Fruit fly (Drosophila melanogaster) whole organism, embryonic: ENCODE measurements around the gene 5-HT7.
A peak's percentile ranks its signal among the peaks of the same experiment; 100 is the strongest.

Source experiments
- Bgb ChIP-seq: fragments of 200-800 bp; sonication (Bioruptor generic); IDR thresholded peaks from 2 replicates; pipeline ENCODE4 v1.3.6; 2022; ENCODE audit warnings: missing biosample characterization, missing genetic modification characterization; ENCODE audit not compliant: partially characterized antibody
- CG10267 ChIP-seq: fragments of 200-800 bp; sonication (Bioruptor generic); optimal IDR thresholded peaks from 2 replicates; lab custom pipeline; 2018; ENCODE audit warnings: missing biosample characterization, mild to moderate bottlenecking, missing genetic modification characterization, moderate library complexity
- CG10321 ChIP-seq: fragments of 200-800 bp; sonication (Bioruptor generic); IDR thresholded peaks from 2 replicates; pipeline ENCODE4 v1.3.6; 2022; ENCODE audit warnings: missing biosample characterization, missing genetic modification characterization
- CG11085 ChIP-seq: fragments of 200-800 bp; sonication (Bioruptor generic); IDR thresholded peaks from 2 replicates; pipeline ENCODE4 v1.3.6; 2022; ENCODE audit warnings: missing biosample characterization, missing genetic modification characterization
- CG11504 ChIP-seq: fragments of 200-800 bp; sonication (Bioruptor generic); optimal IDR thresholded peaks from 3 replicates; lab custom pipeline; 2019; ENCODE audit warnings: missing biosample characterization, mild to moderate bottlenecking, missing genetic modification characterization, moderate library complexity
- CG12769 ChIP-seq: fragments of 200-800 bp; sonication (Bioruptor generic); optimal IDR thresholded peaks from 2 replicates; lab custom pipeline; 2019; ENCODE audit warnings: missing biosample characterization, mild to moderate bottlenecking, missing genetic modification characterization, moderate library complexity
- CG15696 ChIP-seq: fragments of 200-800 bp; sonication (Bioruptor generic); optimal IDR thresholded peaks from 2 replicates; lab custom pipeline; 2019; ENCODE audit warnings: missing biosample characterization, mild to moderate bottlenecking, missing genetic modification characterization, moderate library complexity
- CG16813 ChIP-seq: fragments of 200-800 bp; sonication (Bioruptor generic); IDR thresholded peaks from 3 replicates; pipeline ENCODE4 v1.3.6; 2022; ENCODE audit warnings: missing biosample characterization, missing genetic modification characterization; ENCODE audit not compliant: partially characterized antibody
- CG17359 ChIP-seq: fragments of 200-800 bp; sonication (Bioruptor generic); optimal IDR thresholded peaks from 3 replicates; lab custom pipeline; 2018; ENCODE audit warnings: missing biosample characterization, mild to moderate bottlenecking, missing genetic modification characterization, moderate library complexity
- CG1832 ChIP-seq: fragments of 200-800 bp; sonication (Bioruptor generic); optimal IDR thresholded peaks from 2 replicates; lab custom pipeline; 2017; ENCODE audit warnings: missing biosample characterization, mild to moderate bottlenecking, missing genetic modification characterization, inconsistent platforms
- CG33213 ChIP-seq: fragments of 200-800 bp; sonication (Bioruptor generic); optimal IDR thresholded peaks from 3 replicates; lab custom pipeline; 2016; ENCODE audit warnings: missing biosample characterization, missing genetic modification characterization
- CG34422 ChIP-seq: fragments of 200-800 bp; sonication (Bioruptor generic); IDR thresholded peaks from 3 replicates; pipeline ENCODE4 v1.3.6; 2022; ENCODE audit warnings: missing biosample characterization, missing genetic modification characterization
- CG7271 ChIP-seq: fragments of 200-800 bp; sonication (Bioruptor generic); optimal IDR thresholded peaks from 2 replicates; lab custom pipeline; 2018; ENCODE audit warnings: missing biosample characterization, mild to moderate bottlenecking, missing genetic modification characterization, moderate library complexity
- Ets65A ChIP-seq: fragments of 200-800 bp; sonication (Bioruptor generic); peaks from one replicate; lab custom pipeline; 2016; ENCODE audit warnings: missing biosample characterization, missing genetic modification characterization
- Hmr ChIP-seq: fragments of 200-800 bp; sonication (Bioruptor generic); optimal IDR thresholded peaks from 3 replicates; lab custom pipeline; 2017; ENCODE audit warnings: mild to moderate bottlenecking, missing biosample characterization, missing genetic modification reagents, missing genetic modification characterization
- Max ChIP-seq: fragments of 200-800 bp; sonication (Bioruptor generic); optimal IDR thresholded peaks from 2 replicates; lab custom pipeline; 2016; ENCODE audit warnings: missing biosample characterization, mild to moderate bottlenecking, missing genetic modification characterization
- Med ChIP-seq: fragments of 200-800 bp; sonication (Bioruptor generic); peaks from one replicate; lab custom pipeline; 2016; ENCODE audit warnings: missing biosample characterization, missing genetic modification characterization, mild to moderate bottlenecking, inconsistent platforms, moderate library complexity
- Nf-YC ChIP-seq: fragments of 200-800 bp; optimal IDR thresholded peaks from 3 replicates; lab custom pipeline; 2019; ENCODE audit warnings: missing biosample characterization, mild to moderate bottlenecking, missing genetic modification characterization, moderate library complexity
- PHDP ChIP-seq: fragments of 200-800 bp; sonication (Bioruptor generic); optimal IDR thresholded peaks from 3 replicates; lab custom pipeline; 2018; ENCODE audit warnings: missing biosample characterization, mild to moderate bottlenecking, missing genetic modification characterization, moderate library complexity
- Pdp1 ChIP-seq, 2 experiments: fragments of 200-800 bp; sonication (Bioruptor generic); optimal IDR thresholded peaks; 3 replicates each; lab custom pipeline; 2016; ENCODE audit warnings: missing biosample characterization in 2 of 2, missing genetic modification characterization in 2 of 2, mild to moderate bottlenecking in 1 of 2, moderate library complexity in 1 of 2
- Ptx1 ChIP-seq: fragments of 200-800 bp; sonication (Bioruptor generic); IDR thresholded peaks from 2 replicates; pipeline ENCODE4 v1.3.6; 2022; ENCODE audit warnings: missing biosample characterization, missing genetic modification characterization
- Rx ChIP-seq: fragments of 200-800 bp; sonication (Bioruptor generic); IDR thresholded peaks from 2 replicates; pipeline ENCODE4 v1.3.6; 2022; ENCODE audit warnings: missing biosample characterization, missing genetic modification characterization
- Xbp1 ChIP-seq: fragments of 200-800 bp; sonication (Bioruptor generic); optimal IDR thresholded peaks from 3 replicates; lab custom pipeline; 2016; ENCODE audit warnings: missing biosample characterization, mild to moderate bottlenecking, missing genetic modification characterization
- amos ChIP-seq: fragments of 200-800 bp; sonication (Bioruptor generic); IDR thresholded peaks from 2 replicates; pipeline ENCODE4 v1.3.6; 2022; ENCODE audit warnings: missing biosample characterization, missing genetic modification characterization; ENCODE audit not compliant: partially characterized antibody
- ase ChIP-seq: fragments of 200-800 bp; sonication (Bioruptor generic); IDR thresholded peaks from 3 replicates; pipeline ENCODE4 v1.3.6; 2022; ENCODE audit warnings: missing biosample characterization, missing genetic modification characterization
- crol ChIP-seq: fragments of 200-800 bp; sonication (Bioruptor generic); IDR thresholded peaks from 2 replicates; pipeline ENCODE4 v1.3.6; 2022; ENCODE audit warnings: missing biosample characterization, missing genetic modification characterization
- esg ChIP-seq: fragments of 200-800 bp; sonication (Bioruptor generic); conservative IDR thresholded peaks from 2 replicates; pipeline ENCODE4 v1.3.6; 2022; ENCODE audit warnings: missing biosample characterization, missing genetic modification characterization
- grn ChIP-seq: fragments of 200-800 bp; sonication (Bioruptor generic); optimal IDR thresholded peaks from 3 replicates; lab custom pipeline; 2017; ENCODE audit warnings: missing biosample characterization, missing genetic modification characterization
- oc ChIP-seq: fragments of 200-800 bp; sonication (Bioruptor generic); optimal IDR thresholded peaks from 2 replicates; lab custom pipeline; 2018; ENCODE audit warnings: missing biosample characterization, mild to moderate bottlenecking, missing genetic modification characterization, moderate library complexity
- pho ChIP-seq: fragments of 200-800 bp; sonication (Bioruptor generic); optimal IDR thresholded peaks from 2 replicates; lab custom pipeline; 2016; ENCODE audit warnings: missing biosample characterization, missing genetic modification characterization
- sd ChIP-seq: fragments of 200-800 bp; sonication (Bioruptor generic); optimal IDR thresholded peaks from 3 replicates; lab custom pipeline; 2018; ENCODE audit warnings: missing biosample characterization, mild to moderate bottlenecking, missing genetic modification characterization, moderate library complexity
- stwl ChIP-seq: fragments of 200-800 bp; sonication (Bioruptor generic); optimal IDR thresholded peaks from 3 replicates; lab custom pipeline; 2018; ENCODE audit warnings: missing biosample characterization, mild to moderate bottlenecking, missing genetic modification characterization, moderate library complexity
- sug ChIP-seq: fragments of 200-800 bp; optimal IDR thresholded peaks from 2 replicates; lab custom pipeline; 2019; ENCODE audit warnings: missing biosample characterization, mild to moderate bottlenecking, missing genetic modification characterization, moderate library complexity
- tgo ChIP-seq: fragments of 200-800 bp; sonication (Bioruptor generic); IDR thresholded peaks from 3 replicates; pipeline ENCODE4 v1.3.6; 2022; ENCODE audit warnings: missing biosample characterization, missing genetic modification characterization
- trem ChIP-seq: fragments of 200-800 bp; optimal IDR thresholded peaks from 3 replicates; lab custom pipeline; 2019; ENCODE audit warnings: missing biosample characterization, mild to moderate bottlenecking, missing genetic modification characterization, moderate library complexity
- zen ChIP-seq: fragments of 200-800 bp; sonication (Bioruptor generic); optimal IDR thresholded peaks from 3 replicates; lab custom pipeline; 2018; ENCODE audit warnings: missing biosample characterization, mild to moderate bottlenecking, missing genetic modification characterization, moderate library complexity

The 5-HT7 gene

DNA sequence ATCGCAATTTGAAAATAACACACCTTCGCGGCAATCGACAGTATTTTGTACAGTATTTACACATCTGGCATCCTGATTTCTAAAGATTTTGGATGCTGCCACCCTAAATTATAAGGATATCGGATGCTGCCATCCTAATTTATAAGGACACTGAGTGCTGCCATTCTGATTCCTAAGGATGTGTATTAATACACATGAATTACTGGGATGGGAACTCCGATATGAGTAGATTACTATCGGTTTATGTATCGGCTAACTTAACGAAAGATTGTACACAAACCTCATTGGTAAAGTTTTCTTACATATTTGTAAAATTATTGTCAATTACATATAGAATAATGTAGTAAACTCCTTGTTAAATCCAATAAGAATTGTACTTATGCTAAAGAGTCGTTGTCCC lies 70.3 kb downstream of the 5-HT7 start (continued):
- TF ChIP-seq CG15696 (tag; lab: Kevin White, UChicago), result peak; percentile 5
- peak; percentile 48 for TF ChIP-seq Hmr (GFP tag; lab: Kevin White, UChicago)
- TF ChIP-seq amos (GFP tag; lab: Robert Waterston, UW), result peak; percentile 63; the same call in 1 of the 2 replicates
- TF ChIP-seq CG11504, result peak; percentile 20
- TF ChIP-seq oc (tag; lab: Kevin White, UChicago), result no peak
- peak; percentile 62 for TF ChIP-seq trem (tag; lab: Kevin White, UChicago)
- TF ChIP-seq stwl, result peak; percentile 77
- TF ChIP-seq PHDP (tag; lab: Kevin White, UChicago), result no peak
- TF ChIP-seq Bgb (GFP tag; lab: Robert Waterston, UW), result peak; percentile 34; the same call in 1 of the 2 replicates
- peak; percentile 63 for TF ChIP-seq zen (tag; lab: Kevin White, UChicago)
- peak; percentile 56 for TF ChIP-seq CG10267 (tag; lab: Kevin White, UChicago)
- TF ChIP-seq esg (GFP tag; lab: Robert Waterston, UW), result no peak

- TF ChIP-seq CG1832 (GFP tag; lab: Kevin White, UChicago) (peak; percentile 59), Pdp1 (GFP tag; optimal IDR thresholded peaks at IDR 0.05; lab: Kevin White, UChicago) (no peak), CG11085 (0 out of 2 replicates have a peak, but pooled peaks have one; percentile 26), Ptx1 (GFP tag; lab: Robert Waterston, UW) (peak; percentile 46; the same call in 1 of the 2 replicates), CG33213 (no peak), tgo (GFP tag; lab: Robert Waterston, UW) (no peak), Xbp1 (GFP tag; lab: Kevin White, UChicago) (no peak), Nf-YC (peak; percentile 63), Med (GFP tag; lab: Kevin White, UChicago) (peak; percentile 11), CG10321 (GFP tag; lab: Robert Waterston, UW) (peak; percentile 62; the same call in 1 of the 2 replicates), crol (GFP tag; lab: Robert Waterston, UW) (0 out of 2 replicates have a peak, but pooled peaks have one; percentile 25), sd (tag; lab: Kevin White, UChicago) (peak; percentile 59), Ets65A (GFP tag; lab: Kevin White, UChicago) (peak; percentile 22), CG12769 (tag; lab: Kevin White, UChicago) (peak; percentile 9), PHDP (tag; lab: Kevin White, UChicago) (no peak)
Observed at dm6 chr3R:30940234-30940633, 76.4 kb downstream of the 5-HT7 start.

dm6 chr3R:30937002-30937401 lies 79.7 kb downstream of the 5-HT7 start, which contains the start of gene CG15550:
Gene CG15550, minus strand, starts transcription at chr3R:30937102.
- TF ChIP-seq ase (no peak), CG16813 (no peak), Max (GFP tag; lab: Kevin White, UChicago) (no peak), pho (GFP tag; lab: Kevin White, UChicago) (no peak), CG17359 (tag; lab: Kevin White, UChicago) (no peak), grn (no peak), sug (tag; lab: Kevin White, UChicago) (no peak), CG7271 (tag; lab: Kevin White, UChicago) (no peak)

DNA sequence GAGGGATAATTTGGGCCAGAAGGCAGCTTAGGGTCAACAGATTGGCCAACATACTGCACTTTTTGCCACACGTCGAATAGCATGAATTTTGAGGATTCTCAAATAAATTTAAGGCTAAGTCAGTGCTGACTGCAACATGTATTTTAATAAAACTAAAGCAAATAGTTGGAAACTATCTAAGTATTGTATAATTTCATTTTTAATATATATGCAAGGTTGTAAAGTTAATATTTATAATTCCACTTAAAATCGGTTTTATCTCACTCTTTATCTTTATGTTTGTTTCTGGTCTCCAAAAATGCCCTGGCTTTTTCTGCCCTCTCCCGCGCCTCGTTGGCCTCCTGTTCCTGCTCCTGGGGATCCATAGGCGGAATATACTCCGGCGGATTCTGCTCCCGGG lies 80.3 kb downstream of the 5-HT7 start, which contains the start of gene CG15549:
Gene CG15549, minus strand, starts transcription at position 101 of the 400 bp plus-strand sequence.
- TF ChIP-seq CG34422 (GFP tag; lab: Robert Waterston, UW) (no peak), Rx (GFP tag; lab: Robert Waterston, UW) (no peak)
